Worm (Caenorhabditis elegans) whole organism, L4 larva: ENCODE measurements around the gene snf-10.
"Not testable (repeated sequence)": the region's sequence is repeated elsewhere in the genome, so short reads cannot be mapped to it uniquely, and the experiment has no call there.

ENCODE experiments used
- D1046.2 ChIP-seq: fragments of 200-800 bp; sonication (Bioruptor generic); IDR thresholded peaks from 2 replicates; pipeline ENCODE4 v1.3.6; 2022; ENCODE audit warnings: missing genetic modification characterization, missing compliant biosample characterization
- ZK546.5 ChIP-seq, 2 experiments: sonication (generic microtip); optimal IDR thresholded peaks; 2 replicates each; lab custom pipeline; 2017; ENCODE audit warnings: missing biosample characterization in 2 of 2, missing genetic modification characterization in 2 of 2
- aly-2 ChIP-seq: sonication (generic microtip); optimal IDR thresholded peaks from 2 replicates; lab custom pipeline; 2018; ENCODE audit warnings: missing biosample characterization, missing genetic modification characterization
- ama-1 ChIP-seq: fragments of 150-350 bp; optimal IDR thresholded peaks from 2 replicates; lab custom pipeline; 2014; ENCODE audit warnings: inconsistent platforms, mixed read lengths
- dpl-1 ChIP-seq: fragments of 150-350 bp; optimal IDR thresholded peaks from 2 replicates; lab custom pipeline; 2014; ENCODE audit warnings: missing biosample characterization, missing genetic modification reagents, missing genetic modification characterization
- fkh-10 ChIP-seq: fragments of 150-350 bp; optimal IDR thresholded peaks from 2 replicates; lab custom pipeline; 2014; ENCODE audit warnings: missing biosample characterization, missing genetic modification reagents, missing genetic modification characterization
- nhr-237 ChIP-seq: sonication (generic microtip); optimal IDR thresholded peaks from 2 replicates; lab custom pipeline; 2017; ENCODE audit warnings: missing biosample characterization, missing genetic modification characterization
- set-16 ChIP-seq: fragments of 200-800 bp; sonication (Bioruptor generic); IDR thresholded peaks from 2 replicates; pipeline ENCODE4 v1.3.6; 2022; ENCODE audit warnings: missing genetic modification reagents, missing genetic modification characterization, missing compliant biosample characterization
- skn-1 ChIP-seq: fragments of 150-350 bp; optimal IDR thresholded peaks from 2 replicates; lab custom pipeline; 2014; ENCODE audit warnings: missing biosample characterization, missing genetic modification characterization
- snpc-4 ChIP-seq: fragments of 150-350 bp; optimal IDR thresholded peaks from 2 replicates; lab custom pipeline; 2014; ENCODE audit warnings: missing biosample characterization, missing genetic modification characterization
- unc-39 ChIP-seq: sonication (generic microtip); optimal IDR thresholded peaks from 2 replicates; lab custom pipeline; 2017; ENCODE audit warnings: missing biosample characterization, missing genetic modification characterization
- unc-62 ChIP-seq, 3 experiments: fragments of 150-350 bp in 1 of 3; sonication (generic microtip); optimal IDR thresholded peaks in 2 of 3; peaks in 1 of 3; 1 replicate in 1 of 3; 2 replicates in 2 of 3; lab custom pipeline; 2014 to 2017; ENCODE audit warnings: missing biosample characterization in 3 of 3, missing genetic modification characterization in 3 of 3, missing genetic modification reagents in 3 of 3, missing genotype in 1 of 3
- vab-7 ChIP-seq: fragments of 200-800 bp; sonication (Bioruptor generic); IDR thresholded peaks from 2 replicates; pipeline ENCODE4 v1.3.6; 2022; ENCODE audit warnings: missing genetic modification reagents, missing genetic modification characterization, missing compliant biosample characterization
- zag-1 ChIP-seq: fragments of 150-350 bp; optimal IDR thresholded peaks from 2 replicates; lab custom pipeline; 2014; ENCODE audit warnings: missing biosample characterization, missing genetic modification characterization

- not testable (repeated sequence) for TF ChIP-seq vab-7 (GFP tag; lab: Robert Waterston, UW); set-16 (GFP tag; lab: Robert Waterston, UW); zag-1; dpl-1 (GFP tag; lab: Kevin White, UChicago); unc-62 (GFP tag; optimal IDR thresholded peaks at IDR 0.05 in 1 of 2; lab: Kevin White, UChicago); unc-62 (tag; optimal IDR thresholded peaks at IDR 0.05; lab: Kevin White, UChicago); ama-1 (lab: Kevin White, UChicago); unc-39; nhr-237; snpc-4 (tag; lab: Kevin White, UChicago); skn-1; ZK546.5 (tag; optimal IDR thresholded peaks at IDR 0.05; lab: Kevin White, UChicago); D1046.2 (GFP tag; lab: Robert Waterston, UW); aly-2; fkh-10 (GFP tag; lab: Kevin White, UChicago)
Observed at ce11 chrV:10456801-10457200, 16.2 kb upstream of the snf-10 start.
